Worm (Caenorhabditis elegans): ENCODE measurements around the gene Y119D3B.21.

- TF ChIP-seq snpc-4 (tag; optimal IDR thresholded peaks at IDR 0.05): no peak
- no peak for TF ChIP-seq tbx-2 (tag; optimal IDR thresholded peaks at IDR 0.05)
- TF ChIP-seq skn-1 (tag; optimal IDR thresholded peaks at IDR 0.05): no peak
- TF ChIP-seq C34B4.2 (tag; optimal IDR thresholded peaks at IDR 0.05): no peak
- TF ChIP-seq aha-1 (tag; optimal IDR thresholded peaks at IDR 0.05): no peak
- no peak for TF ChIP-seq ama-1 (optimal IDR thresholded peaks at IDR 0.05)
These were observed 15.4 kb downstream of the Y119D3B.21 start, which contains the start of gene pes-4 for ce11 chrIII:1230174-1230573.

Data from whole organism, L1 larva.